Worm (Caenorhabditis elegans): ENCODE results near the gene F20A1.8.

- TF ChIP-seq mep-1 (tag; optimal IDR thresholded peaks at IDR 0.05) (no peak), zfp-3 (GFP tag; conservative IDR thresholded peaks at IDR 0.05) (no peak), nhr-11 (tag; optimal IDR thresholded peaks at IDR 0.05) (no peak), ceh-82 (tag; optimal IDR thresholded peaks at IDR 0.05) (no peak), pha-4 (GFP tag; IDR thresholded peaks at IDR 0.05) (no peak), pha-4 (tag; optimal IDR thresholded peaks at IDR 0.05) (no peak), unc-62 (GFP tag; optimal IDR thresholded peaks at IDR 0.05 in 1 of 2) (peak in 1 of 2 experiments; percentile 81), unc-62 (tag; optimal IDR thresholded peaks at IDR 0.05) (no peak), ces-1 (GFP tag; optimal IDR thresholded peaks at IDR 0.05) (no peak), hlh-30 (tag; optimal IDR thresholded peaks at IDR 0.05; ENCODE audit: insufficient read depth) (no peak), dpl-1 (GFP tag; optimal IDR thresholded peaks at IDR 0.05) (no peak), lsy-2 (tag; optimal IDR thresholded peaks at IDR 0.05) (no peak)
These were observed 41.4 kb downstream of the F20A1.8 start, which contains the start of gene spig-10 for ce11 chrV:7005964-7006363.
